Worm (Caenorhabditis elegans) whole organism, late embryonic: ENCODE measurements around the gene pals-32.

ENCODE experiments used
- C08G9.2 ChIP-seq: sonication (generic microtip); optimal IDR thresholded peaks from 2 replicates; lab custom pipeline; 2016; ENCODE audit warnings: mild to moderate bottlenecking, missing genetic modification characterization, moderate library complexity, missing compliant biosample characterization
- K02D7.2 ChIP-seq: sonication (generic microtip); optimal IDR thresholded peaks from 2 replicates; lab custom pipeline; 2017; ENCODE audit warnings: mild to moderate bottlenecking, missing genetic modification characterization, missing compliant biosample characterization
- K09A11.1 ChIP-seq: sonication (generic microtip); optimal IDR thresholded peaks from 2 replicates; lab custom pipeline; 2017; ENCODE audit warnings: antibody characterized with exemption, mild to moderate bottlenecking, missing genetic modification characterization, missing compliant biosample characterization; ENCODE audit not compliant: insufficient read depth
- T23F11.4 ChIP-seq: fragments of 200-800 bp; sonication (Bioruptor generic); optimal IDR thresholded peaks from 2 replicates; lab custom pipeline; 2018; ENCODE audit warnings: mild to moderate bottlenecking, missing genetic modification characterization, missing compliant biosample characterization
- Y22D7AL.16 ChIP-seq: sonication (generic microtip); optimal IDR thresholded peaks from 2 replicates; lab custom pipeline; 2016; ENCODE audit warnings: missing genetic modification characterization, missing compliant biosample characterization
- ama-1 ChIP-seq: fragments of 150-350 bp; optimal IDR thresholded peaks from 2 replicates; lab custom pipeline; 2014
- ceh-2 ChIP-seq: sonication (generic microtip); optimal IDR thresholded peaks from 2 replicates; lab custom pipeline; 2016; ENCODE audit warnings: missing genotype, missing genetic modification characterization, missing compliant biosample characterization
- ceh-31 ChIP-seq: sonication (generic microtip); optimal IDR thresholded peaks from 2 replicates; lab custom pipeline; 2016; ENCODE audit warnings: missing genetic modification characterization, missing compliant biosample characterization
- ceh-34 ChIP-seq: sonication (generic microtip); optimal IDR thresholded peaks from 2 replicates; lab custom pipeline; 2016; ENCODE audit warnings: mild to moderate bottlenecking, missing genetic modification characterization, missing compliant biosample characterization
- ceh-45 ChIP-seq: fragments of 200-800 bp; sonication (Bioruptor generic); IDR thresholded peaks from 2 replicates; pipeline ENCODE4 v1.3.6; 2022; ENCODE audit warnings: missing genetic modification reagents, missing genetic modification characterization, missing compliant biosample characterization
- ceh-48 ChIP-seq: sonication (generic microtip); optimal IDR thresholded peaks from 2 replicates; lab custom pipeline; 2016; ENCODE audit warnings: missing genetic modification characterization, inconsistent platforms, missing compliant biosample characterization
- ceh-6 ChIP-seq: fragments of 200-800 bp; sonication (Bioruptor generic); optimal IDR thresholded peaks from 2 replicates; lab custom pipeline; 2018; ENCODE audit warnings: mild to moderate bottlenecking, missing genetic modification characterization, missing compliant biosample characterization
- ceh-9 ChIP-seq: sonication (generic microtip); optimal IDR thresholded peaks from 2 replicates; lab custom pipeline; 2016; ENCODE audit warnings: mild to moderate bottlenecking, missing genetic modification characterization, inconsistent platforms, missing compliant biosample characterization
- dmd-4 ChIP-seq: sonication (generic microtip); optimal IDR thresholded peaks from 2 replicates; lab custom pipeline; 2016; ENCODE audit warnings: borderline replicate concordance, missing genetic modification characterization, missing compliant biosample characterization
- dve-1 ChIP-seq: sonication (generic microtip); optimal IDR thresholded peaks from 2 replicates; lab custom pipeline; 2017; ENCODE audit warnings: antibody characterized with exemption, mild to moderate bottlenecking, missing genetic modification characterization, missing compliant biosample characterization
- elt-2 ChIP-seq: sonication (generic microtip); optimal IDR thresholded peaks from 2 replicates; lab custom pipeline; 2016; ENCODE audit warnings: missing genetic modification reagents, missing genetic modification characterization, missing compliant biosample characterization
- ets-4 ChIP-seq: sonication (generic microtip); optimal IDR thresholded peaks from 2 replicates; lab custom pipeline; 2016; ENCODE audit warnings: missing genetic modification characterization, missing compliant biosample characterization
- fkh-10 ChIP-seq: fragments of 150-350 bp; optimal IDR thresholded peaks from 2 replicates; lab custom pipeline; 2014; ENCODE audit warnings: missing biosample characterization, missing genetic modification reagents, missing genetic modification characterization
- hlh-15 ChIP-seq: sonication (generic microtip); optimal IDR thresholded peaks from 2 replicates; lab custom pipeline; 2016; ENCODE audit warnings: missing genetic modification characterization, missing compliant biosample characterization
- hlh-30 ChIP-seq: sonication (generic microtip); optimal IDR thresholded peaks from 2 replicates; lab custom pipeline; 2017; ENCODE audit warnings: antibody characterized with exemption, missing genetic modification characterization, missing compliant biosample characterization; ENCODE audit not compliant: insufficient read depth
- lim-6 ChIP-seq: sonication (generic microtip); optimal IDR thresholded peaks from 2 replicates; lab custom pipeline; 2016; ENCODE audit warnings: missing genetic modification characterization, missing compliant biosample characterization
- madf-2 ChIP-seq: sonication (generic microtip); optimal IDR thresholded peaks from 2 replicates; lab custom pipeline; 2017; ENCODE audit warnings: missing genetic modification characterization, missing compliant biosample characterization
- mec-3 ChIP-seq: sonication (generic microtip); optimal IDR thresholded peaks from 2 replicates; lab custom pipeline; 2016; ENCODE audit warnings: borderline replicate concordance, missing genetic modification characterization, missing compliant biosample characterization
- nhr-11 ChIP-seq: fragments of 150-350 bp; optimal IDR thresholded peaks from 2 replicates; lab custom pipeline; 2014; ENCODE audit warnings: missing biosample characterization, missing genetic modification characterization
- nhr-232 ChIP-seq: sonication (generic microtip); optimal IDR thresholded peaks from 2 replicates; lab custom pipeline; 2016; ENCODE audit warnings: missing genetic modification characterization, missing compliant biosample characterization
- npax-4 ChIP-seq: sonication (generic microtip); optimal IDR thresholded peaks from 2 replicates; lab custom pipeline; 2016; ENCODE audit warnings: missing genetic modification characterization, missing compliant biosample characterization
- pag-3 ChIP-seq: sonication (generic microtip); optimal IDR thresholded peaks from 2 replicates; lab custom pipeline; 2016; ENCODE audit warnings: missing compliant biosample characterization, missing genetic modification characterization, borderline replicate concordance
- pax-1 ChIP-seq: fragments of 150-350 bp; optimal IDR thresholded peaks from 2 replicates; lab custom pipeline; 2014; ENCODE audit warnings: missing biosample characterization, missing genetic modification characterization
- pqm-1 ChIP-seq: sonication (generic microtip); optimal IDR thresholded peaks from 2 replicates; lab custom pipeline; 2016; ENCODE audit warnings: missing genetic modification characterization, missing compliant biosample characterization
- ref-2 ChIP-seq: sonication (generic microtip); optimal IDR thresholded peaks from 2 replicates; lab custom pipeline; 2016; ENCODE audit warnings: missing genetic modification characterization, missing compliant biosample characterization
- rnt-1 ChIP-seq: sonication (generic microtip); optimal IDR thresholded peaks from 2 replicates; lab custom pipeline; 2016; ENCODE audit warnings: missing genetic modification characterization, missing compliant biosample characterization
- sox-2 ChIP-seq: fragments of 200-800 bp; sonication (Bioruptor generic); IDR thresholded peaks from 2 replicates; pipeline ENCODE4 v1.3.6; 2022; ENCODE audit warnings: missing genetic modification reagents, missing genetic modification characterization, missing compliant biosample characterization
- tbx-2 ChIP-seq: sonication (generic microtip); optimal IDR thresholded peaks from 2 replicates; lab custom pipeline; 2016; ENCODE audit warnings: missing genetic modification characterization, missing compliant biosample characterization
- tbx-7 ChIP-seq: sonication (generic microtip); optimal IDR thresholded peaks from 2 replicates; lab custom pipeline; 2016; ENCODE audit warnings: missing genotype, missing genetic modification characterization, missing compliant biosample characterization
- unc-42 ChIP-seq: sonication (generic microtip); optimal IDR thresholded peaks from 2 replicates; lab custom pipeline; 2016; ENCODE audit warnings: missing genotype, missing genetic modification characterization, missing compliant biosample characterization
- zip-5 ChIP-seq: sonication (generic microtip); optimal IDR thresholded peaks from 2 replicates; lab custom pipeline; 2016; ENCODE audit warnings: missing genetic modification characterization, missing compliant biosample characterization

Gene pals-32

DNA sequence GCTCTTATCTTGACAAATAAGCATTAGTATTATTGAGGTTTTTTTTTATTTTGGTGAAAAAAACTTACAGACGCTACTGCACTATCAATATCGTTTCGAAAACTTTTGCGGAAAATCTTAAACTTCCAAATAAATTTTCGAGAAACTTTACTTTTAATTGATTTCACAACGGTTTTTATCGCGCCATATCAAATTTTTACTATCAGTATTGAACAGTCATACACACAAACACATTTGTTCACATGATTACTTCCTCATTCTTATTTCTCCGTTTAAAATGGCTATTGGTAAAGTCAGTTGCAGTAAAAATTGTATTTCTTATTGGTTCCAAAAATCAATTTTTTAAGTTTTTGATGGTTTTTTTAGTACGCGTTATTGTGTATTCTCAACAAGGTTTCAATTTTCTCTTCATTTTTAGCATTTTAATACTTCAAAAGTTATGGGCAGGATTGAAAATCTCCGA, at the start of gene pals-32:
Gene pals-32, plus strand, starts transcription at position 413 of the 463 bp plus-strand sequence.
- TF ChIP-seq pag-3 = no peak
- no peak for TF ChIP-seq ama-1 (lab: Kevin White, UChicago)
- no peak for TF ChIP-seq pax-1
- no peak for TF ChIP-seq ceh-2 (tag; lab: Kevin White, UChicago)
- TF ChIP-seq madf-2 (tag; lab: Kevin White, UChicago) = no peak
- TF ChIP-seq hlh-30 (tag; lab: Kevin White, UChicago) = no peak
- TF ChIP-seq ceh-48 (tag; lab: Kevin White, UChicago) = no peak
- TF ChIP-seq pqm-1 (tag; lab: Kevin White, UChicago) = no peak
- TF ChIP-seq ref-2 (tag; lab: Kevin White, UChicago) = no peak
- no peak for TF ChIP-seq mec-3 (tag; lab: Kevin White, UChicago)
- no peak for TF ChIP-seq unc-42
- no peak for TF ChIP-seq dve-1 (tag; lab: Kevin White, UChicago)
- no peak for TF ChIP-seq ets-4 (tag; lab: Kevin White, UChicago)
- no peak for TF ChIP-seq ceh-45
- TF ChIP-seq K09A11.1 (tag; lab: Kevin White, UChicago) = no peak

ce11 chrV:2848290-2848937, 48.0 kb upstream of the pals-32 start, which contains the start of gene srj-49:
Gene srj-49, minus strand, starts transcription at chrV:2848340.
- no peak for TF ChIP-seq tbx-2 (tag; lab: Kevin White, UChicago)
- peak; percentile 86 for TF ChIP-seq elt-2 (tag; lab: Kevin White, UChicago)
- TF ChIP-seq, all 69 proteins: peak for 1

DNA sequence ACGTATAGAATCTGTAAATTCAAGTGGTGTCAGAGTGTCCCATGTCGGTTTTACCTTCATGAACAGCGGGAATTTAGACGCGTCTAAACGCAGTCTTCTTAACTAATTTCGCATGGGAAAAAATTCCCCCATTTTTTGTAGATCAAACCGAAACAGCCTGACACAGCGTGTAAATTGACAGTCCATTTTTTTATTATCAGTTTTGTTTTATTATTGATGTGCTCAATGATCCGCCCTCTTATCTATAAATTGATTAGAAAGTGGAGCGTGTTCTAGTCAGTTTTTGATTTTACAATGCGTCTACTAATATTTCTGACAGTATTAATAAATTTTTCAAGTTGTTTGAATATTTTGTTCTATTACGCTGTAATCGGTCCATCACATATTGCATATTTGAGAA, 47.3 kb upstream of the pals-32 start, which contains the start of gene ugt-53:
Gene ugt-53, plus strand, starts transcription at position 273 of the 400 bp plus-strand sequence.
- TF ChIP-seq elt-2 (tag; lab: Kevin White, UChicago) (peak; percentile 6), tbx-7 (tag; lab: Kevin White, UChicago) (no peak), hlh-15 (tag; lab: Kevin White, UChicago) (no peak)

DNA sequence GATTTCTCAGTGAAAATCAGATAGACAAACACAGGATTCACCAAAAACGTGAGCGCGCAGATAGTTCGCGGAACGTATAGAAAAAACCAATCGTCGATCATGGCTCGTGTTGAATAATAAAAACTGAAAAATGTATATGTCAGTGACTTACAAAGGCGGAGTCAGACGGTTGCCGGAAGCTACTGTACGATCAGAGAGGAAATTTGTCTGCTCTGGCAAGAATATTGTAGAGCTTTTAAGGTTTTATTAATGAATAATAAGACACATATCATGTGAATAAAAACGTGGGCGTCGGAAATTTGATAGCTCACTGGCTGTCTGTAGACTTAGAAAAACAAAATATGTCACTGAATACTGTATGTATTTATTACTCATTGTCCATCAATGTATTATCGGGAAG, 40.9 kb upstream of the pals-32 start, which contains the start of gene srj-57:
Gene srj-57, minus strand, starts transcription at position 101 of the 400 bp plus-strand sequence.
- TF ChIP-seq nhr-232 (tag; lab: Kevin White, UChicago) (no peak), zip-5 (tag; lab: Kevin White, UChicago) (no peak), fkh-10 (no peak), ceh-45 (no peak), sox-2 (GFP tag; lab: Robert Waterston, UW) (no peak), ceh-9 (tag; lab: Kevin White, UChicago) (no peak)

DNA sequence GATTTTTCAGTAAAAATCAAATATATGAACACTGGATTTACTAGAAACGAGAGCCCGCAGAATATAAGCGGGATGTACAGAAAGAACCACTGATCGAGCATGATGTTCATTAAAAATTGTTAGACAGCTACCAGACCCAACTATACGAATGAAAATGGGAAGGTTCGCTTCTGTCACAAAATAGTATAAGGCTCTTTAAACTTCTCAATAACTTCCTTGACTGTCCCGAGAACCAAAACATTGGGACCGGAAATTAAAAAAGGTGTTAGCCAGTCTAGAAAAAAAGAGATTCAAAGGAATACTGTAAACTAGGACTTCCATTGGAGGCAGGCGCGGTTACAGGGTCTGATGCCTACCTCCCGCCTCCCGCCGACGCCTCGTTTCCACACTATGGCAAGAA, 38.6 kb upstream of the pals-32 start, which contains the start of gene srj-55:
Gene srj-55, minus strand, starts transcription at position 101 of the 400 bp plus-strand sequence.
- TF ChIP-seq fkh-10 (no peak), hlh-30 (tag; lab: Kevin White, UChicago) (no peak), K09A11.1 (tag; lab: Kevin White, UChicago) (no peak), K02D7.2 (tag; lab: Kevin White, UChicago) (no peak), pax-1 (no peak), T23F11.4 (GFP tag; lab: Kevin White, UChicago) (no peak), C08G9.2 (tag; lab: Kevin White, UChicago) (no peak), sox-2 (GFP tag; lab: Robert Waterston, UW) (no peak), lim-6 (tag; lab: Kevin White, UChicago) (no peak), ceh-31 (tag; lab: Kevin White, UChicago) (no peak), madf-2 (tag; lab: Kevin White, UChicago) (no peak)

DNA sequence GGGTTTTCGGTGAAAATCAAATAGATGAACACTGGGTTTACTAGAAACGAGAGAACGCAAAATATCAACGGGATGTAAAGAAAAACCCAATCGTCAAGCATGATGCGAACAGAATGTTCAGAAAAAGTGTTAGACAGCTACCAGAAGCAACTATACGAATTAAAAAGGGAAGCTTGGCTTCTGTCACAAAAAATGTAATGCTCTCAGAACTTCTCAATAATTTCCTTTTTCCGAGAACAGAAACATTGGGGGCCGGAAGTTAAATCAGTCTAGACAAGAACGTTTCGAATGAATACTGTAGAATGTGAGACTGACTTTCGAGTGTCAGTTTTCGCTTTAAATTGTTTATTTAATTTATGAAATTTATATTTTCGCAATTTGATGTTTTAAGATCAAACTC, 36.7 kb upstream of the pals-32 start, which contains the start of gene srj-54:
Gene srj-54, minus strand, starts transcription at position 101 of the 400 bp plus-strand sequence.
- TF ChIP-seq npax-4 = no peak
- no peak for TF ChIP-seq Y22D7AL.16 (tag; lab: Kevin White, UChicago)
- TF ChIP-seq rnt-1 (tag; lab: Kevin White, UChicago) = no peak
- no peak for TF ChIP-seq nhr-11
- TF ChIP-seq dmd-4 = no peak
- TF ChIP-seq pqm-1 (tag; lab: Kevin White, UChicago) = no peak
- TF ChIP-seq ceh-6 (GFP tag; lab: Kevin White, UChicago) = no peak
- TF ChIP-seq ceh-34 (tag; lab: Kevin White, UChicago) = no peak
- TF ChIP-seq ceh-48 (tag; lab: Kevin White, UChicago) = no peak
